Fruit fly (Drosophila melanogaster) whole organism, wandering third instar larva: Measurements from ENCODE around the gene Npc2h.
A peak's percentile ranks its signal among the peaks of the same experiment; 100 is the strongest.

ENCODE experiments used
- CG32264 ChIP-seq: fragments of 200-800 bp; sonication (Bioruptor generic); optimal IDR thresholded peaks from 2 replicates; lab custom pipeline; 2016; ENCODE audit warnings: missing biosample characterization, missing genetic modification characterization
- CG9705 ChIP-seq: fragments of 200-800 bp; sonication (Bioruptor generic); optimal IDR thresholded peaks from 2 replicates; lab custom pipeline; 2018; ENCODE audit warnings: missing biosample characterization, mild to moderate bottlenecking, missing genetic modification characterization
- CrebA ChIP-seq: fragments of 200-800 bp; sonication (Bioruptor generic); optimal IDR thresholded peaks from 2 replicates; lab custom pipeline; 2016; ENCODE audit warnings: missing biosample characterization, mild to moderate bottlenecking, missing genetic modification characterization, borderline replicate concordance
- Dif ChIP-seq: fragments of 200-275, 200-300 bp; sonication (Bioruptor generic); optimal IDR thresholded peaks from 2 replicates; lab custom pipeline; 2018; ENCODE audit warnings: missing biosample characterization, missing genetic modification characterization; ENCODE audit not compliant: partially characterized antibody
- GATAd ChIP-seq: sonication (Bioruptor generic); optimal IDR thresholded peaks from 2 replicates; lab custom pipeline; 2016; ENCODE audit warnings: missing biosample characterization, missing genetic modification characterization
- HLH106 ChIP-seq: fragments of 200-800 bp; optimal IDR thresholded peaks from 3 replicates; lab custom pipeline; 2019; ENCODE audit warnings: missing biosample characterization, mild to moderate bottlenecking, missing genetic modification characterization, moderate library complexity
- Hnf4 ChIP-seq: fragments of 200-800 bp; sonication (Bioruptor generic); optimal IDR thresholded peaks from 2 replicates; lab custom pipeline; 2016; ENCODE audit warnings: missing biosample characterization, mild to moderate bottlenecking, missing genetic modification characterization
- Hr78 ChIP-seq: fragments of >200 bp; optimal IDR thresholded peaks from 2 replicates; lab custom pipeline; 2017; ENCODE audit warnings: missing biosample characterization, missing genetic modification characterization
- Hr83 ChIP-seq: fragments of 200-300 bp; sonication (Bioruptor generic); optimal IDR thresholded peaks from 2 replicates; lab custom pipeline; 2016; ENCODE audit warnings: missing biosample characterization, mild to moderate bottlenecking, missing genetic modification characterization, moderate library complexity; ENCODE audit not compliant: poor library complexity, severe bottlenecking
- Jra ChIP-seq: sonication (Bioruptor generic); optimal IDR thresholded peaks from 2 replicates; lab custom pipeline; 2016; ENCODE audit warnings: missing biosample characterization, missing genetic modification characterization
- Mio ChIP-seq: sonication (Bioruptor generic); optimal IDR thresholded peaks from 2 replicates; lab custom pipeline; 2016; ENCODE audit warnings: missing biosample characterization, missing genetic modification characterization
- Myc ChIP-seq: fragments of >200 bp; optimal IDR thresholded peaks from 2 replicates; lab custom pipeline; 2017
- OdsH ChIP-seq: fragments of 200-800 bp; sonication (Bioruptor generic); optimal IDR thresholded peaks from 2 replicates; lab custom pipeline; 2016; ENCODE audit warnings: missing biosample characterization, mild to moderate bottlenecking, missing genetic modification characterization
- Rel ChIP-seq, 2 experiments: fragments of 200-800 bp; sonication (Bioruptor generic) in 1 of 2; optimal IDR thresholded peaks; 2 replicates in 1 of 2; 3 replicates in 1 of 2; lab custom pipeline; 2016 to 2019; ENCODE audit warnings: mild to moderate bottlenecking in 2 of 2, missing biosample characterization in 2 of 2, missing genetic modification characterization in 2 of 2, moderate library complexity in 1 of 2
- Sp1 ChIP-seq: fragments of 200-800 bp; sonication (Bioruptor generic); optimal IDR thresholded peaks from 3 replicates; lab custom pipeline; 2019; ENCODE audit warnings: missing biosample characterization, mild to moderate bottlenecking, missing genetic modification characterization, moderate library complexity
- br ChIP-seq: fragments of 200-800 bp; sonication (Bioruptor generic); optimal IDR thresholded peaks from 2 replicates; lab custom pipeline; 2016; ENCODE audit warnings: missing biosample characterization, missing genetic modification characterization
- brk ChIP-seq: fragments of 200-800 bp; sonication (Bioruptor generic); optimal IDR thresholded peaks from 2 replicates; lab custom pipeline; 2016; ENCODE audit warnings: missing biosample characterization, mild to moderate bottlenecking, missing genetic modification characterization
- dl ChIP-seq, 2 experiments: fragments of 175-275, 200-275 bp in 1 of 2; fragments of 200-275 bp in 1 of 2; sonication (Bioruptor generic); optimal IDR thresholded peaks; lab custom pipeline; 2018; ENCODE audit warnings: mild to moderate bottlenecking in 2 of 2, missing biosample characterization in 2 of 2, missing genetic modification characterization in 2 of 2, moderate library complexity in 2 of 2; ENCODE audit not compliant: partially characterized antibody in 2 of 2, insufficient read depth in 1 of 2
- dmrt93B ChIP-seq: fragments of 200-800 bp; sonication (Bioruptor generic); optimal IDR thresholded peaks from 2 replicates; lab custom pipeline; 2018; ENCODE audit warnings: missing biosample characterization, mild to moderate bottlenecking, missing genetic modification characterization
- dsf ChIP-seq: sonication (Bioruptor generic); optimal IDR thresholded peaks from 2 replicates; lab custom pipeline; 2016; ENCODE audit warnings: missing biosample characterization, missing genetic modification characterization, borderline replicate concordance
- ey ChIP-seq: fragments of 200-800 bp; sonication (Bioruptor generic); optimal IDR thresholded peaks from 2 replicates; lab custom pipeline; 2016; ENCODE audit warnings: missing biosample characterization, missing genetic modification characterization
- foxo ChIP-seq, 2 experiments: fragments of 200-800 bp; sonication (Bioruptor generic); optimal IDR thresholded peaks; 2 replicates in 1 of 2; 3 replicates in 1 of 2; lab custom pipeline; 2016 to 2017; ENCODE audit warnings: missing biosample characterization in 2 of 2, missing genetic modification characterization in 2 of 2
- jim ChIP-seq: fragments of 175-275, 200-325 bp; sonication (Bioruptor generic); optimal IDR thresholded peaks from 2 replicates; lab custom pipeline; 2016; ENCODE audit warnings: missing biosample characterization, mild to moderate bottlenecking, missing genetic modification characterization
- lola ChIP-seq: fragments of >200 bp; optimal IDR thresholded peaks from 2 replicates; lab custom pipeline; 2017; ENCODE audit warnings: missing biosample characterization, missing genetic modification characterization
- pan ChIP-seq: fragments of >200 bp; optimal IDR thresholded peaks from 2 replicates; lab custom pipeline; 2017
- psq ChIP-seq: fragments of 200-800 bp; sonication (Bioruptor generic); optimal IDR thresholded peaks from 3 replicates; lab custom pipeline; 2017; ENCODE audit warnings: missing biosample characterization, mild to moderate bottlenecking, missing genetic modification characterization, moderate library complexity
- sage ChIP-seq: fragments of 200-800 bp; sonication (Bioruptor generic); optimal IDR thresholded peaks from 2 replicates; lab custom pipeline; 2016; ENCODE audit warnings: missing biosample characterization, mild to moderate bottlenecking, missing genetic modification characterization
- sv ChIP-seq: fragments of 200-800 bp; sonication (Bioruptor generic); optimal IDR thresholded peaks from 3 replicates; lab custom pipeline; 2016; ENCODE audit warnings: missing biosample characterization, missing genetic modification characterization
- tai ChIP-seq: sonication (Bioruptor generic); optimal IDR thresholded peaks from 2 replicates; lab custom pipeline; 2016; ENCODE audit warnings: missing biosample characterization, missing genetic modification characterization
- usp ChIP-seq: fragments of >200 bp; optimal IDR thresholded peaks from 2 replicates; lab custom pipeline; 2017; ENCODE audit warnings: missing biosample characterization, missing genetic modification characterization
- woc ChIP-seq: sonication (Bioruptor generic); optimal IDR thresholded peaks from 2 replicates; lab custom pipeline; 2016; ENCODE audit warnings: missing biosample characterization, mild to moderate bottlenecking, missing genetic modification characterization

The Npc2h gene

dm6 chr3R:30781116-30781515 lies 35.0 kb upstream of the Npc2h start:
- TF ChIP-seq brk (GFP tag; lab: Kevin White, UChicago) (no peak), woc (GFP tag; lab: Kevin White, UChicago) (no peak), GATAd (no peak), Hnf4 (no peak), foxo (GFP tag; optimal IDR thresholded peaks at IDR 0.05; lab: Kevin White, UChicago) (no peak), sv (GFP tag; lab: Kevin White, UChicago) (no peak), Myc (lab: Kevin White, UChicago) (no peak), OdsH (GFP tag; lab: Kevin White, UChicago) (no peak), HLH106 (tag; lab: Kevin White, UChicago) (no peak), Mio (no peak), tai (GFP tag; lab: Kevin White, UChicago) (no peak), CG32264 (GFP tag; lab: Kevin White, UChicago) (no peak)

dm6 chr3R:30780451-30780850 lies 34.4 kb upstream of the Npc2h start:
- TF ChIP-seq dmrt93B (GFP tag; lab: Kevin White, UChicago) = no peak
- no peak for TF ChIP-seq foxo (GFP tag; optimal IDR thresholded peaks at IDR 0.05; lab: Kevin White, UChicago)
- TF ChIP-seq dsf (GFP tag; lab: Kevin White, UChicago) = no peak
- TF ChIP-seq Dif (GFP tag; lab: Kevin White, UChicago) = no peak
- TF ChIP-seq Hr83 (GFP tag; lab: Kevin White, UChicago) = no peak
- no peak for TF ChIP-seq dl (GFP tag; optimal IDR thresholded peaks at IDR 0.05; lab: Kevin White, UChicago; ENCODE audit: insufficient read depth in 1 of 2, partially characterized antibody in 2 of 2)
- no peak for TF ChIP-seq Myc (lab: Kevin White, UChicago)
- TF ChIP-seq usp (GFP tag; lab: Kevin White, UChicago) = no peak
- no peak for TF ChIP-seq woc (GFP tag; lab: Kevin White, UChicago)
- TF ChIP-seq CG32264 (GFP tag; lab: Kevin White, UChicago) = no peak

dm6 chr3R:30779257-30779656 lies 33.2 kb upstream of the Npc2h start:
- no peak for TF ChIP-seq Dif (GFP tag; lab: Kevin White, UChicago)
- no peak for TF ChIP-seq foxo (GFP tag; optimal IDR thresholded peaks at IDR 0.05; lab: Kevin White, UChicago)
- TF ChIP-seq usp (GFP tag; lab: Kevin White, UChicago) = no peak
- TF ChIP-seq jim (GFP tag; lab: Kevin White, UChicago) = no peak
- no peak for TF ChIP-seq Jra (GFP tag; lab: Kevin White, UChicago)
- no peak for TF ChIP-seq Rel (GFP tag; optimal IDR thresholded peaks at IDR 0.05; lab: Kevin White, UChicago)
- peak; percentile 24 for TF ChIP-seq Rel (tag; optimal IDR thresholded peaks at IDR 0.05; lab: Kevin White, UChicago)
- TF ChIP-seq HLH106 (tag; lab: Kevin White, UChicago) = no peak
- TF ChIP-seq dsf (GFP tag; lab: Kevin White, UChicago) = no peak

dm6 chr3R:30775933-30776332 lies 29.8 kb upstream of the Npc2h start:
- TF ChIP-seq sage = no peak
- no peak for TF ChIP-seq jim (GFP tag; lab: Kevin White, UChicago)
- TF ChIP-seq Hr78 (GFP tag; lab: Kevin White, UChicago) = no peak
- TF ChIP-seq Sp1 (GFP tag; lab: Kevin White, UChicago) = no peak
- no peak for TF ChIP-seq usp (GFP tag; lab: Kevin White, UChicago)
- no peak for TF ChIP-seq psq (GFP tag; lab: Kevin White, UChicago)
- no peak for TF ChIP-seq Hnf4
- no peak for TF ChIP-seq pan (lab: Kevin White, UChicago)
- no peak for TF ChIP-seq Rel (GFP tag; optimal IDR thresholded peaks at IDR 0.05; lab: Kevin White, UChicago)
- no peak for TF ChIP-seq Rel (tag; optimal IDR thresholded peaks at IDR 0.05; lab: Kevin White, UChicago)
- no peak for TF ChIP-seq tai (GFP tag; lab: Kevin White, UChicago)
- TF ChIP-seq Hr83 (GFP tag; lab: Kevin White, UChicago) = no peak
- no peak for TF ChIP-seq br (GFP tag; lab: Kevin White, UChicago)
- no peak for TF ChIP-seq lola (GFP tag; lab: Kevin White, UChicago)
- TF ChIP-seq CrebA (GFP tag; lab: Kevin White, UChicago) = no peak
- TF ChIP-seq CG9705 (GFP tag; lab: Kevin White, UChicago) = no peak
- TF ChIP-seq ey (GFP tag; lab: Kevin White, UChicago) = no peak
- TF ChIP-seq Mio = no peak
